Worm (Caenorhabditis elegans) whole organism, L4 larva: ENCODE data around the gene tbc-10.

Source experiments
- Y105C5A.15 ChIP-seq: fragments of 200-800 bp; sonication (Bioruptor generic); IDR thresholded peaks from 2 replicates; pipeline ENCODE4 v1.3.6; 2022; ENCODE audit warnings: missing genetic modification characterization, missing compliant biosample characterization
- ceh-44 ChIP-seq: fragments of 200-800 bp; sonication (Bioruptor generic); IDR thresholded peaks from 2 replicates; pipeline ENCODE4 v1.3.6; 2022; ENCODE audit warnings: missing genetic modification reagents, missing genetic modification characterization, missing compliant biosample characterization
- dpl-1 ChIP-seq: fragments of 150-350 bp; optimal IDR thresholded peaks from 2 replicates; lab custom pipeline; 2014; ENCODE audit warnings: missing biosample characterization, missing genetic modification reagents, missing genetic modification characterization

DNA sequence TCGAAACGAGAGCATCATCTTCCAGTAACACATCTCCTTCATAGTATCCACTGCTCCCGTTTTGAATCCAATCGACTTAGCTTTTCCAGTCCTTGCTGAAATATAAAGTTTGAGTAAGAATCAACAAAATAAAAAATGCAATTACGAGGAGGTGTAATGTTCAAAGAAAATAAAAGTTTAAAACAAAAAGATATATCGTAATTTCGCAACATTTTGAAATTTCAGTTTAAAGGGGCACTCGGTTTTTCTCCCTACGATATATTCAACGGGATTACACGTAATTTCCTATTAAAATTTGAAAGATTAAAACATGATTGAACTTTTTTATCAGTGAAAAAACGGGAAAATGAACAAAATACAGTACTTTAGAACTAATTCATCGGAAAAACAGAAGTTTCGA, 33.0 kb downstream of the tbc-10 start, which contains the start of gene Y34F4.3:
- no peak for TF ChIP-seq Y105C5A.15
- no peak for TF ChIP-seq ceh-44
- no peak for TF ChIP-seq dpl-1
